Fruit fly (Drosophila melanogaster): Measurements from ENCODE around the gene CG46339.
A peak's percentile ranks its signal among the peaks of the same experiment; 100 is the strongest.

The CG46339 gene

DNA sequence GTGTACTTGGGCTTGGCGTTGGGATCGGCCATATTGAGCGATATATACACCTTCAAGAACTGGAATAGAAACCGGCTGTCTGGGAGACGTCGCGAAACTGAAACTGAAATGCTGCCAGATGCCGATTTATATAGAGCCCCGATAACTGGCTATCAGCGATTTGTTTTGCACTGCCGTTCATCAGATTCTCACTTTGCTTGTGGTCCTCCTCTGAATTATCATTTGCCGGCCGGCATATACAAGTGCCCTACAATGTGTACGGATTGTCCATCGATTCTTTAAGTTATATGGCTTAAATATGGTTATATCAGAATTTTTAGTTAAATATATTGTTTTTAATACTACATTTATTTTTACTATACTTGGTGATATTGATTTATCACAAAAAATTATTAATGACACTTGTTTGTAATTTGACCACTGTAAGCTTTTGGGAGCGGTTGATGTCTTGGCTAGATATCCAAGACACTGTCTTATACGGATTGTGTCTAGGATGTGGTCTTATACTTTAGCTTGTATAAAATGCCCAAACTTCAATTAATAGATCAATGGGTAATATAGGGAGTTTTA is 72.9 kb downstream of the CG46339 start, which contains the start of gene CG31075 (continued):
- TF ChIP-seq kah (GFP tag; optimal IDR thresholded peaks at IDR 0.05) (no peak), CG15601 (tag; optimal IDR thresholded peaks at IDR 0.05) (no peak), CG7928 (GFP tag; optimal IDR thresholded peaks at IDR 0.05) (no peak), CG4854 (GFP tag; optimal IDR thresholded peaks at IDR 0.05) (peak; percentile 10), gcm (GFP tag; optimal IDR thresholded peaks at IDR 0.05) (no peak), bsh (GFP tag; optimal IDR thresholded peaks at IDR 0.05) (peak in 1 of 2 experiments; percentile 21), CG12659 (GFP tag; optimal IDR thresholded peaks at IDR 0.05) (peak; percentile 17), chinmo (GFP tag; IDR thresholded peaks at IDR 0.05; ENCODE audit: partially characterized antibody) (0 out of 4 replicates have a peak, but pooled peaks have one; percentile 35), abd-A (tag; optimal IDR thresholded peaks at IDR 0.05) (no peak), HmgD (GFP tag; optimal IDR thresholded peaks at IDR 0.05) (no peak), Ets97D (GFP tag; optimal IDR thresholded peaks at IDR 0.05) (peak; percentile 26), pfk (GFP tag; optimal IDR thresholded peaks at IDR 0.05) (no peak), CG12942 (GFP tag; optimal IDR thresholded peaks at IDR 0.05) (no peak), tna (GFP tag; IDR thresholded peaks at IDR 0.05; ENCODE audit: partially characterized antibody) (no peak; the same call in 1 of the 2 replicates), gfzf (GFP tag; optimal IDR thresholded peaks at IDR 0.05) (no peak), pita (GFP tag; optimal IDR thresholded peaks at IDR 0.05) (peak; percentile 33), ara (GFP tag; IDR thresholded peaks at IDR 0.05) (no peak), Fer2 (tag; optimal IDR thresholded peaks at IDR 0.05) (no peak), CG16813 (GFP tag; IDR thresholded peaks at IDR 0.05; ENCODE audit: partially characterized antibody) (no peak), sug (tag; optimal IDR thresholded peaks at IDR 0.05) (peak; percentile 64), ewg (GFP tag; optimal IDR thresholded peaks at IDR 0.05) (no peak), zfh2 (GFP tag; optimal IDR thresholded peaks at IDR 0.05) (peak; percentile 63), GATAe (GFP tag; conservative IDR thresholded peaks at IDR 0.05) (peak; percentile 17; the same call in 1 of the 2 replicates), CG13894 (tag; optimal IDR thresholded peaks at IDR 0.05) (peak; percentile 49), CG14965 (GFP tag; optimal IDR thresholded peaks at IDR 0.05; ENCODE audit: borderline replicate concordance) (no peak), tll (GFP tag; optimal IDR thresholded peaks at IDR 0.05) (no peak), sob (GFP tag; IDR thresholded peaks at IDR 0.05) (peak; percentile 50; the same call in 1 of the 2 replicates), Hr51 (GFP tag; optimal IDR thresholded peaks at IDR 0.05) (peak in 1 of 2 experiments; percentile 25), otp (GFP tag; IDR thresholded peaks at IDR 0.05) (peak; percentile 24; the same call in 1 of the 3 replicates), Side (GFP tag; optimal IDR thresholded peaks at IDR 0.05) (no peak), Nf-YB (GFP tag; optimal IDR thresholded peaks at IDR 0.05) (no peak), C15 (GFP tag; IDR thresholded peaks at IDR 0.05) (no peak), CG34224 (GFP tag; IDR thresholded peaks at IDR 0.05; ENCODE audit: partially characterized antibody) (no peak), hb (GFP tag; IDR thresholded peaks at IDR 0.05; ENCODE audit: partially characterized antibody) (no peak), CG11560 (tag; IDR thresholded peaks at IDR 0.05) (no peak), CG11085 (GFP tag; IDR thresholded peaks at IDR 0.05) (0 out of 2 replicates have a peak, but pooled peaks have one; percentile 16), CG17328 (GFP tag; IDR thresholded peaks at IDR 0.05) (peak; percentile 58), CG16815 (GFP tag; optimal IDR thresholded peaks at IDR 0.05) (peak; percentile 4), CG9876 (GFP tag; optimal IDR thresholded peaks at IDR 0.05) (no peak), YL-1 (GFP tag; optimal IDR thresholded peaks at IDR 0.05) (no peak), Ets65A (GFP tag) (no peak), bowl (GFP tag; IDR thresholded peaks at IDR 0.05) (no peak), CG1024 (GFP tag; IDR thresholded peaks at IDR 0.05) (peak; percentile 41; the same call in 1 of the 2 replicates), tgo (GFP tag; IDR thresholded peaks at IDR 0.05) (peak; percentile 59), CG10654 (GFP tag; optimal IDR thresholded peaks at IDR 0.05) (peak; percentile 8), Dll (GFP tag; IDR thresholded peaks at IDR 0.05; ENCODE audit: partially characterized antibody) (no peak), Hey (tag; optimal IDR thresholded peaks at IDR 0.05) (no peak), gem (tag; optimal IDR thresholded peaks at IDR 0.05) (peak; percentile 77), sens (GFP tag) (no peak)
